Worm (Caenorhabditis elegans): ENCODE data around the gene mdmh-35.
A peak's percentile ranks its signal among the peaks of the same experiment; 100 is the strongest.

The mdmh-35 gene

ce11 chrII:7851480-7851879 is 4.0 kb downstream of the mdmh-35 start (continued):
- no peak for TF ChIP-seq nhr-76 (tag; optimal IDR thresholded peaks at IDR 0.05)
- no peak for TF ChIP-seq lin-39 (tag; optimal IDR thresholded peaks at IDR 0.05)

DNA sequence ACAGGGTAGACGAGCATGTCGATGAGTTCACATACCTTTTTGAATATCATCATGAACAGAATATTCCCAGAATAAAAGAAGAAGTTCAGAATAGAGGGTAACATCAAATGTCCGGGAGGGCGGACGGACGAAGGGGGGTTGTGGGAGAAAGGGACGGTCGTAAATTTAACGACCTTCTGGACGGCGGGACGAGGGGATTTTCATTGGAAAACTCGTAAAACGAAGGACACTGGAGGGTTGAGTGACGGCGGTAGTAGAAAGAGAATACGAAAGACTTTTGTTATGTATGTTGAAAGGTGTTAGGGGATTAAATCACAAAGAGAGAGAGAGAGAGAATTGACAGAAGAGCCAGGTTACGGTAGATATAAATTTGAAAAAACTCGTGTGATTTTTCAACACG is 4.9 kb downstream of the mdmh-35 start:
- TF ChIP-seq sup-37 (GFP tag; optimal IDR thresholded peaks at IDR 0.05) (no peak), fkh-10 (GFP tag; optimal IDR thresholded peaks at IDR 0.05) (no peak), C34B4.2 (tag; optimal IDR thresholded peaks at IDR 0.05) (no peak), tbx-2 (tag; optimal IDR thresholded peaks at IDR 0.05) (no peak), efl-3 (GFP tag; optimal IDR thresholded peaks at IDR 0.05) (no peak), unc-98 (GFP tag; IDR thresholded peaks at IDR 0.05) (no peak), isw-1 (GFP tag; IDR thresholded peaks at IDR 0.05) (no peak), lsy-2 (tag; optimal IDR thresholded peaks at IDR 0.05) (peak in 1 of 2 experiments; percentile 24), hpl-2 (GFP tag; optimal IDR thresholded peaks at IDR 0.05) (no peak), blmp-1 (tag; optimal IDR thresholded peaks at IDR 0.05) (peak; percentile 78), nhr-76 (tag; optimal IDR thresholded peaks at IDR 0.05) (no peak), ama-1 (optimal IDR thresholded peaks at IDR 0.05) (no peak), pag-3 (tag; optimal IDR thresholded peaks at IDR 0.05; ENCODE audit: borderline replicate concordance, insufficient read depth) (no peak), dsc-1 (tag; optimal IDR thresholded peaks at IDR 0.05) (no peak), rnt-1 (tag; optimal IDR thresholded peaks at IDR 0.05) (peak; percentile 28), zip-4 (GFP tag; optimal IDR thresholded peaks at IDR 0.05) (no peak), efl-1 (optimal IDR thresholded peaks at IDR 0.05) (no peak), efl-1 (GFP tag; optimal IDR thresholded peaks at IDR 0.05 in 1 of 2) (peak in 1 of 2 experiments; percentile 42), aha-1 (tag; optimal IDR thresholded peaks at IDR 0.05) (no peak), ztf-4 (tag; optimal IDR thresholded peaks at IDR 0.05) (no peak), nhr-84 (tag; optimal IDR thresholded peaks at IDR 0.05) (no peak), unc-86 (tag; optimal IDR thresholded peaks at IDR 0.05) (no peak), nhr-85 (tag) (no peak), grh-1 (GFP tag; IDR thresholded peaks at IDR 0.05) (no peak), lin-14 (GFP tag; optimal IDR thresholded peaks at IDR 0.05) (peak; percentile 59), fkh-8 (tag; optimal IDR thresholded peaks at IDR 0.05) (no peak), nhr-47 (tag; optimal IDR thresholded peaks at IDR 0.05) (no peak)

- no peak for TF ChIP-seq tlp-1 (tag; optimal IDR thresholded peaks at IDR 0.05)
- no peak for TF ChIP-seq ces-1 (GFP tag; optimal IDR thresholded peaks at IDR 0.05)
These were observed 5.8 kb downstream of the mdmh-35 start, which contains the start of gene acr-7 for ce11 chrII:7849697-7850096. acr-7 (minus strand) TSS chrII:7849797.

- TF ChIP-seq swsn-7 (tag; optimal IDR thresholded peaks at IDR 0.05) (no peak), zip-4 (GFP tag; optimal IDR thresholded peaks at IDR 0.05) (no peak), lin-13 (GFP tag; optimal IDR thresholded peaks at IDR 0.05) (no peak), ztf-11 (tag; optimal IDR thresholded peaks at IDR 0.05) (no peak), lin-14 (GFP tag; optimal IDR thresholded peaks at IDR 0.05) (peak; percentile 14), lsy-2 (tag; optimal IDR thresholded peaks at IDR 0.05) (peak in 1 of 2 experiments; percentile 32), grh-1 (GFP tag; IDR thresholded peaks at IDR 0.05) (no peak), efl-1 (optimal IDR thresholded peaks at IDR 0.05) (peak in 1 of 2 experiments; percentile 10), efl-1 (GFP tag; optimal IDR thresholded peaks at IDR 0.05 in 1 of 2) (no peak), dpl-1 (GFP tag; optimal IDR thresholded peaks at IDR 0.05) (peak in 1 of 3 experiments; percentile 18), ceh-63 (GFP tag; optimal IDR thresholded peaks at IDR 0.05) (no peak), alr-1 (tag; optimal IDR thresholded peaks at IDR 0.05; ENCODE audit: borderline replicate concordance) (no peak), nhr-71 (tag; optimal IDR thresholded peaks at IDR 0.05) (no peak), nhr-77 (tag; optimal IDR thresholded peaks at IDR 0.05) (peak; percentile 7), sup-37 (GFP tag; optimal IDR thresholded peaks at IDR 0.05) (no peak)
These were observed 9.8 kb downstream of the mdmh-35 start, which contains the start of gene T09A5.4 for ce11 chrII:7845571-7846236. T09A5.4 (plus strand) TSS chrII:7846186.
